Worm (Caenorhabditis elegans) whole organism, early embryonic: ENCODE results near the gene T22C8.3.

Source experiments
- ama-1 ChIP-seq: fragments of 150-350 bp; optimal IDR thresholded peaks from 2 replicates; lab custom pipeline; 2014
- pes-1 ChIP-seq: fragments of 200-800 bp; sonication (Bioruptor generic); IDR thresholded peaks from 2 replicates; pipeline ENCODE4 v1.3.6; 2022; ENCODE audit warnings: missing genetic modification reagents, missing genetic modification characterization, missing compliant biosample characterization

- no peak for TF ChIP-seq pes-1 (GFP tag; lab: Robert Waterston, UW)
- no peak for TF ChIP-seq ama-1 (lab: Kevin White, UChicago)
These were observed 11.7 kb downstream of the T22C8.3 start, which contains the start of gene F28C6.9 for ce11 chrII:8610085-8610484.
